Worm (Caenorhabditis elegans) whole organism, young adult: ENCODE results near the gene mff-1.

ENCODE experiments used
- B0261.1 ChIP-seq: sonication (generic microtip); optimal IDR thresholded peaks from 2 replicates; lab custom pipeline; 2016; ENCODE audit warnings: mild to moderate bottlenecking, missing genetic modification characterization, moderate library complexity, missing compliant biosample characterization
- C06A6.2 ChIP-seq: fragments of 200-800 bp; sonication (Bioruptor generic); conservative IDR thresholded peaks from 2 replicates; pipeline ENCODE4 v1.3.6; 2022; ENCODE audit warnings: missing genetic modification characterization, missing compliant biosample characterization
- F23B12.7 ChIP-seq: sonication (generic microtip); optimal IDR thresholded peaks from 2 replicates; lab custom pipeline; 2017; ENCODE audit warnings: missing genetic modification characterization, mild to moderate bottlenecking, missing compliant biosample characterization, antibody characterized with exemption, moderate library complexity; ENCODE audit not compliant: insufficient read depth
- F33H1.4 ChIP-seq: fragments of 200-800 bp; sonication (Bioruptor generic); IDR thresholded peaks from 2 replicates; pipeline ENCODE4 v1.3.6; 2022; ENCODE audit warnings: missing genetic modification reagents, missing genetic modification characterization, missing compliant biosample characterization
- F55B11.4 ChIP-seq: sonication (generic microtip); optimal IDR thresholded peaks from 2 replicates; lab custom pipeline; 2016; ENCODE audit warnings: missing compliant biosample characterization, missing genetic modification characterization, borderline replicate concordance; ENCODE audit not compliant: insufficient read depth
- K11D2.4 ChIP-seq: fragments of 200-800 bp; sonication (Bioruptor generic); IDR thresholded peaks from 2 replicates; pipeline ENCODE4 v1.3.6; 2022; ENCODE audit warnings: missing genetic modification reagents, missing genetic modification characterization, missing compliant biosample characterization
- Y53G8AR.9 ChIP-seq: fragments of 200-800 bp; sonication (Bioruptor generic); conservative IDR thresholded peaks from 2 replicates; pipeline ENCODE4 v1.3.6; 2022; ENCODE audit warnings: missing genetic modification reagents, missing genetic modification characterization, missing compliant biosample characterization
- Y56A3A.18 ChIP-seq: fragments of 200-800 bp; sonication (Bioruptor generic); IDR thresholded peaks from 2 replicates; pipeline ENCODE4 v1.3.6; 2022; ENCODE audit warnings: missing genetic modification reagents, missing genetic modification characterization, missing compliant biosample characterization
- Y95B8A.8 ChIP-seq: fragments of 200-800 bp; sonication (Bioruptor generic); IDR thresholded peaks from 2 replicates; pipeline ENCODE4 v1.3.6; 2022; ENCODE audit warnings: missing genetic modification reagents, missing genetic modification characterization, missing compliant biosample characterization
- attf-5 ChIP-seq: fragments of 200-800 bp; sonication (Bioruptor generic); optimal IDR thresholded peaks from 2 replicates; lab custom pipeline; 2018; ENCODE audit warnings: mild to moderate bottlenecking, missing genetic modification characterization, missing compliant biosample characterization
- bed-1 ChIP-seq: fragments of 200-800 bp; sonication (Bioruptor generic); IDR thresholded peaks from 2 replicates; pipeline ENCODE4 v1.3.6; 2022; ENCODE audit warnings: missing genetic modification reagents, missing genetic modification characterization, missing compliant biosample characterization
- bed-2 ChIP-seq: fragments of 200-800 bp; sonication (Bioruptor generic); IDR thresholded peaks from 2 replicates; pipeline ENCODE4 v1.3.6; 2022; ENCODE audit warnings: missing genetic modification reagents, missing genetic modification characterization, missing compliant biosample characterization
- cebp-1 ChIP-seq, 2 experiments: fragments of 200-800 bp in 1 of 2; sonication (Bioruptor generic) in 1 of 2; sonication (generic microtip) in 1 of 2; IDR thresholded peaks in 1 of 2; optimal IDR thresholded peaks in 1 of 2; 2 replicates each; pipeline versions ENCODE4 v1.3.6 to Lab custom; 2017 to 2022; ENCODE audit warnings: missing compliant biosample characterization in 2 of 2, missing genetic modification characterization in 2 of 2, mild to moderate bottlenecking in 1 of 2, missing genetic modification reagents in 1 of 2, moderate library complexity in 1 of 2
- ceh-100 ChIP-seq: fragments of 200-800 bp; sonication (Bioruptor generic); IDR thresholded peaks from 2 replicates; pipeline ENCODE4 v1.3.6; 2022; ENCODE audit warnings: missing genetic modification reagents, missing genetic modification characterization, missing compliant biosample characterization
- ceh-27 ChIP-seq: fragments of 200-800 bp; sonication (Bioruptor generic); optimal IDR thresholded peaks from 2 replicates; lab custom pipeline; 2018; ENCODE audit warnings: mild to moderate bottlenecking, missing genetic modification characterization, moderate library complexity, missing compliant biosample characterization
- ceh-58 ChIP-seq: fragments of 200-800 bp; sonication (Bioruptor generic); IDR thresholded peaks from 2 replicates; pipeline ENCODE4 v1.3.6; 2022; ENCODE audit warnings: missing genetic modification characterization, missing compliant biosample characterization
- ceh-91 ChIP-seq: fragments of 200-800 bp; sonication (Bioruptor generic); IDR thresholded peaks from 2 replicates; pipeline ENCODE4 v1.3.6; 2022; ENCODE audit warnings: missing genetic modification reagents, missing genetic modification characterization, missing compliant biosample characterization
- chd-7 ChIP-seq: sonication (generic microtip); optimal IDR thresholded peaks from 2 replicates; lab custom pipeline; 2016; ENCODE audit warnings: mild to moderate bottlenecking, missing genetic modification characterization, moderate library complexity, missing compliant biosample characterization
- him-1 ChIP-seq: sonication (generic microtip); optimal IDR thresholded peaks from 2 replicates; lab custom pipeline; 2016; ENCODE audit warnings: missing genotype, missing genetic modification reagents, missing genetic modification characterization, missing compliant biosample characterization
- hsf-1 ChIP-seq: fragments of 200-800 bp; sonication (Bioruptor generic); IDR thresholded peaks from 2 replicates; pipeline ENCODE4 v1.3.6; 2022; ENCODE audit warnings: missing genetic modification reagents, missing genetic modification characterization, missing compliant biosample characterization
- lin-26 ChIP-seq: fragments of 200-800 bp; sonication (Bioruptor generic); IDR thresholded peaks from 2 replicates; pipeline ENCODE4 v1.3.6; 2022; ENCODE audit warnings: missing genetic modification reagents, missing genetic modification characterization, missing compliant biosample characterization
- lin-40 ChIP-seq: sonication (generic microtip); optimal IDR thresholded peaks from 2 replicates; lab custom pipeline; 2016; ENCODE audit warnings: missing genetic modification characterization, mild to moderate bottlenecking, missing compliant biosample characterization, missing genotype, missing genetic modification reagents
- lir-1 ChIP-seq: fragments of 200-800 bp; sonication (Bioruptor generic); conservative IDR thresholded peaks from 2 replicates; pipeline ENCODE4 v1.3.6; 2022; ENCODE audit warnings: missing genetic modification reagents, missing genetic modification characterization, missing compliant biosample characterization
- mel-28 ChIP-seq: sonication (generic microtip); optimal IDR thresholded peaks from 2 replicates; lab custom pipeline; 2016; ENCODE audit warnings: borderline replicate concordance, mild to moderate bottlenecking, missing genetic modification characterization, missing compliant biosample characterization
- mes-4 ChIP-seq: sonication (generic microtip); optimal IDR thresholded peaks from 2 replicates; lab custom pipeline; 2016; ENCODE audit warnings: missing genotype, missing genetic modification characterization, missing compliant biosample characterization
- nfyb-1 ChIP-seq: fragments of 200-800 bp; sonication (Bioruptor generic); IDR thresholded peaks from 2 replicates; pipeline ENCODE4 v1.3.6; 2022; ENCODE audit warnings: missing genetic modification reagents, missing genetic modification characterization, missing compliant biosample characterization
- nhr-179 ChIP-seq: sonication (generic microtip); optimal IDR thresholded peaks from 2 replicates; lab custom pipeline; 2016; ENCODE audit warnings: mild to moderate bottlenecking, missing genetic modification characterization, missing compliant biosample characterization
- nhr-27 ChIP-seq: fragments of 200-800 bp; sonication (Bioruptor generic); optimal IDR thresholded peaks from 2 replicates; lab custom pipeline; 2018; ENCODE audit warnings: mild to moderate bottlenecking, missing genetic modification characterization, moderate library complexity, missing compliant biosample characterization
- nhr-90 ChIP-seq: sonication (generic microtip); optimal IDR thresholded peaks from 2 replicates; lab custom pipeline; 2016; ENCODE audit warnings: missing genotype, mild to moderate bottlenecking, missing genetic modification characterization, missing compliant biosample characterization
- rcor-1 ChIP-seq: fragments of 200-800 bp; sonication (Bioruptor generic); IDR thresholded peaks from 2 replicates; pipeline ENCODE4 v1.3.6; 2022; ENCODE audit warnings: missing genetic modification reagents, missing genetic modification characterization, missing compliant biosample characterization
- rec-8 ChIP-seq, 2 experiments: sonication (generic microtip); optimal IDR thresholded peaks; 2 replicates each; lab custom pipeline; 2016; ENCODE audit warnings: mild to moderate bottlenecking in 2 of 2, missing genetic modification characterization in 2 of 2, missing genetic modification reagents in 2 of 2, missing genotype in 2 of 2, missing biosample characterization in 1 of 2, missing compliant biosample characterization in 1 of 2, moderate library complexity in 1 of 2
- repo-1 ChIP-seq: sonication (generic microtip); optimal IDR thresholded peaks from 2 replicates; lab custom pipeline; 2017; ENCODE audit warnings: mild to moderate bottlenecking, missing genetic modification characterization, missing compliant biosample characterization
- sea-2 ChIP-seq: fragments of 200-800 bp; sonication (Bioruptor generic); IDR thresholded peaks from 2 replicates; pipeline ENCODE4 v1.3.6; 2022; ENCODE audit warnings: missing genetic modification characterization, missing compliant biosample characterization
- snpc-1.3 ChIP-seq: sonication (generic microtip); optimal IDR thresholded peaks from 2 replicates; lab custom pipeline; 2017; ENCODE audit warnings: missing genetic modification characterization, mild to moderate bottlenecking, missing compliant biosample characterization, antibody characterized with exemption, moderate library complexity, missing genotype, missing genetic modification reagents; ENCODE audit not compliant: insufficient read depth
- tbx-9 ChIP-seq: sonication (generic microtip); optimal IDR thresholded peaks from 2 replicates; lab custom pipeline; 2016; ENCODE audit warnings: borderline replicate concordance, missing genetic modification characterization, inconsistent platforms, missing compliant biosample characterization
- unc-62 ChIP-seq: fragments of 150-350 bp; optimal IDR thresholded peaks from 2 replicates; lab custom pipeline; 2014; ENCODE audit warnings: missing biosample characterization, missing genetic modification reagents, missing genetic modification characterization
- ztf-18 ChIP-seq: sonication (generic microtip); optimal IDR thresholded peaks from 2 replicates; lab custom pipeline; 2016; ENCODE audit warnings: missing genotype, mild to moderate bottlenecking, missing genetic modification characterization, missing compliant biosample characterization
- ztf-22 ChIP-seq: fragments of 200-800 bp; sonication (Bioruptor generic); optimal IDR thresholded peaks from 2 replicates; lab custom pipeline; 2018; ENCODE audit warnings: mild to moderate bottlenecking, missing genetic modification characterization, moderate library complexity, missing compliant biosample characterization
- ztf-26 ChIP-seq: sonication (generic microtip); optimal IDR thresholded peaks from 2 replicates; lab custom pipeline; 2017; ENCODE audit warnings: missing genetic modification characterization, missing compliant biosample characterization
- ztf-28 ChIP-seq: fragments of 200-800 bp; sonication (Bioruptor generic); IDR thresholded peaks from 2 replicates; pipeline ENCODE4 v1.3.6; 2022; ENCODE audit warnings: missing genetic modification reagents, missing genetic modification characterization, missing compliant biosample characterization

The mff-1 gene

DNA sequence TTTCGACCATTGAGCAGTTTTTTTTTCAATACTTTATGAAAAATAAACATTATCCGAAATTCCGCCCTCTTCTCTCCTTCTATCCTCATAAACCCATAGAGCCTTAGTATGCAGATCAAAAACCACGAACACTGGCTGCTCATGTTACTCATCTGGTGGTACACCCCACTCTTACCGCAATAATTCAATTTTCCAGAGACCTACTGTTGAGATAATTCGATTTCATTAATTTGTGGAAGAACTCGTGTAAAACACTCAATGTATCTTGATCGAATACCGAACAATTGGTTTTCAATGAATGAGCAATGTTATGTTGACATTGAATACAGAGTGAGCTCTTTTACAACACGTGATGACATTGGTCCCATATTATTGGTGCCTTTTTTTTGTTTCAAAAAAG, 34.4 kb upstream of the mff-1 start:
- TF ChIP-seq nhr-27 (tag; lab: Kevin White, UChicago) = no peak
- TF ChIP-seq rcor-1 (GFP tag; lab: Robert Waterston, UW) = no peak
- no peak for TF ChIP-seq lin-26 (GFP tag; lab: Robert Waterston, UW)
- TF ChIP-seq lir-1 (GFP tag; lab: Robert Waterston, UW) = no peak
- TF ChIP-seq ceh-100 (GFP tag; lab: Robert Waterston, UW) = no peak
- TF ChIP-seq F55B11.4 = no peak
- TF ChIP-seq lin-40 = no peak
- no peak for TF ChIP-seq tbx-9 (tag; lab: Kevin White, UChicago)
- TF ChIP-seq C06A6.2 (GFP tag; lab: Robert Waterston, UW) = no peak
- no peak for TF ChIP-seq ztf-26 (tag; lab: Kevin White, UChicago)
- no peak for TF ChIP-seq nhr-179 (tag; lab: Kevin White, UChicago)
- TF ChIP-seq chd-7 (tag; lab: Kevin White, UChicago) = no peak
- TF ChIP-seq him-1 = no peak
- TF ChIP-seq mes-4 (tag; lab: Kevin White, UChicago) = no peak
- TF ChIP-seq K11D2.4 (GFP tag; lab: Robert Waterston, UW) = no peak
- no peak for TF ChIP-seq ztf-28 (GFP tag; lab: Robert Waterston, UW)
- no peak for TF ChIP-seq Y95B8A.8
- no peak for TF ChIP-seq ceh-27 (GFP tag; lab: Kevin White, UChicago)
- no peak for TF ChIP-seq mel-28
- TF ChIP-seq bed-1 (GFP tag; lab: Robert Waterston, UW) = no peak

- TF ChIP-seq sea-2 (no peak), nhr-27 (tag; lab: Kevin White, UChicago) (no peak), B0261.1 (no peak), cebp-1 (GFP tag; IDR thresholded peaks at IDR 0.05; lab: Robert Waterston, UW) (no peak), cebp-1 (tag; optimal IDR thresholded peaks at IDR 0.05; lab: Kevin White, UChicago) (no peak), nfyb-1 (GFP tag; lab: Robert Waterston, UW) (no peak), ceh-58 (GFP tag; lab: Robert Waterston, UW) (no peak), ceh-91 (no peak)
These were observed 29.3 kb upstream of the mff-1 start for ce11 chrX:13016290-13016689.

DNA sequence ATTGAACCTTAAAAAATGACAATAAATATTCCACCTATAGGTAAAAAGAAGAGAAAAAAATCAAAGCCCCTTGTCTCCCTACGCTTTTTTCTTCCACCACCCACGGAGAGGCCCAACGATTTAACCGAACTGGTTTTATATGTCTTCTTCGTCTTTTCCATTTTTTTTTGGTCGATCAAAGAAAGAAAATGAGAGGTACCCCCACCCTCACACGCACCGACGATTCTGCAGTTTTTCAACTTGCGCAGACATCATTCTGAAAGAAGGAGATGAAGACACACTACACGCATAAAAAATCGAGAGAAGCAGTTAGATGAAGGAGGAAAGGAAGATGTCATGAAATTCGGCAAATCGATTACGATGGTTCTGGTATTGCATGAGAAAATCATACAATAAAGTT, 27.3 kb upstream of the mff-1 start:
- TF ChIP-seq ztf-22 (no peak), hsf-1 (no peak), F23B12.7 (tag; lab: Kevin White, UChicago) (no peak), ceh-27 (GFP tag; lab: Kevin White, UChicago) (no peak), snpc-1.3 (tag; lab: Kevin White, UChicago) (no peak), lin-40 (no peak), ztf-28 (GFP tag; lab: Robert Waterston, UW) (no peak), repo-1 (tag; lab: Kevin White, UChicago) (no peak), Y56A3A.18 (GFP tag; lab: Robert Waterston, UW) (no peak), F33H1.4 (GFP tag; lab: Robert Waterston, UW) (no peak), attf-5 (GFP tag; lab: Kevin White, UChicago) (no peak), ztf-18 (no peak), bed-2 (no peak), bed-1 (GFP tag; lab: Robert Waterston, UW) (no peak), Y53G8AR.9 (GFP tag; lab: Robert Waterston, UW) (no peak), ztf-26 (tag; lab: Kevin White, UChicago) (no peak), unc-62 (GFP tag; lab: Kevin White, UChicago) (no peak), nhr-90 (no peak), ceh-58 (GFP tag; lab: Robert Waterston, UW) (no peak), rec-8 (tag; optimal IDR thresholded peaks at IDR 0.05; lab: Kevin White, UChicago) (no peak)
